Fruit fly (Drosophila melanogaster): Measurements from ENCODE around the gene SNF4Agamma.

SNF4Agamma gene

DNA sequence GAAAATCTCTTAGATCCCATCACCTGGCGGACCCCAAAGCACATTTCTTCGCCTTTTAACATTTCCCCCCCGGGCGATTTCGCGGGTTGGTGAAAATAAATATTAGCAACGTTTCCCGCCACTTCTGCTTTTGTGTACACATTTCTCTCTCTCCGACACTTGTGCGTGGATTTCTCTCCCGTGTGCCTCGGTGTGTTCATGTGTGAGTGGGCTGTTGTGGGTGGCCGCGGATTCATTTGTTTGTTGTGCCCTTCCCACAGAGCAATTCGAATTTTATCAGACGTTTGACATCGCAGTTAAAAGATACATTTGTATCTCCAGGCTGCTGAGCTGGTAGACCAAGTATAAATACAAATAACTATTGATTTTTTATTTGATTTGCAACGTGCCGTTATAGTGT is 83.7 kb downstream of the SNF4Agamma start:
- TF ChIP-seq Sp1 (GFP tag; optimal IDR thresholded peaks at IDR 0.05): no peak
- TF ChIP-seq Rel (GFP tag; optimal IDR thresholded peaks at IDR 0.05): no peak
- peak; percentile 23 for TF ChIP-seq Rel (tag; optimal IDR thresholded peaks at IDR 0.05)
- TF ChIP-seq Dif (GFP tag; optimal IDR thresholded peaks at IDR 0.05; ENCODE audit: partially characterized antibody): no peak
- peak; percentile 9 for TF ChIP-seq rgr (GFP tag; optimal IDR thresholded peaks at IDR 0.05)
- no peak for TF ChIP-seq GATAd (GFP tag; optimal IDR thresholded peaks at IDR 0.05)
- TF ChIP-seq fru (GFP tag; optimal IDR thresholded peaks at IDR 0.05): no peak
- no peak for TF ChIP-seq Abd-B (GFP tag; optimal IDR thresholded peaks at IDR 0.05)
- no peak for TF ChIP-seq jim (GFP tag; optimal IDR thresholded peaks at IDR 0.05)
- TF ChIP-seq dmrt93B (GFP tag; optimal IDR thresholded peaks at IDR 0.05): no peak
- no peak for TF ChIP-seq CG32264 (GFP tag; optimal IDR thresholded peaks at IDR 0.05)
- TF ChIP-seq Mio (GFP tag; optimal IDR thresholded peaks at IDR 0.05): no peak
- no peak for TF ChIP-seq dsf (GFP tag; optimal IDR thresholded peaks at IDR 0.05; ENCODE audit: borderline replicate concordance)
- no peak for TF ChIP-seq Hnf4 (GFP tag; optimal IDR thresholded peaks at IDR 0.05)
- TF ChIP-seq ey (GFP tag; optimal IDR thresholded peaks at IDR 0.05): no peak
- no peak for TF ChIP-seq dl (GFP tag; optimal IDR thresholded peaks at IDR 0.05; ENCODE audit: insufficient read depth in 1 of 2, partially characterized antibody in 2 of 2)
- no peak for TF ChIP-seq Jra (GFP tag; optimal IDR thresholded peaks at IDR 0.05)
- peak; percentile 34 for TF ChIP-seq br (GFP tag; optimal IDR thresholded peaks at IDR 0.05)
- no peak for TF ChIP-seq N (GFP tag; optimal IDR thresholded peaks at IDR 0.05)
- TF ChIP-seq HLH106 (tag; optimal IDR thresholded peaks at IDR 0.05): peak; percentile 43
- no peak for TF ChIP-seq usp (GFP tag; optimal IDR thresholded peaks at IDR 0.05)
- peak; percentile 31 for TF ChIP-seq OdsH (GFP tag; optimal IDR thresholded peaks at IDR 0.05)
- no peak for TF ChIP-seq brk (GFP tag; optimal IDR thresholded peaks at IDR 0.05)
- no peak for TF ChIP-seq sv (GFP tag; optimal IDR thresholded peaks at IDR 0.05)
- no peak for TF ChIP-seq CrebA (GFP tag; optimal IDR thresholded peaks at IDR 0.05; ENCODE audit: borderline replicate concordance)
- TF ChIP-seq Dfd (GFP tag; optimal IDR thresholded peaks at IDR 0.05): no peak
- no peak for TF ChIP-seq lola (GFP tag; optimal IDR thresholded peaks at IDR 0.05)
- TF ChIP-seq psq (GFP tag; optimal IDR thresholded peaks at IDR 0.05): peak; percentile 40
- TF ChIP-seq pan (optimal IDR thresholded peaks at IDR 0.05): no peak
- peak in 1 of 2 experiments; percentile 58 for TF ChIP-seq foxo (GFP tag; optimal IDR thresholded peaks at IDR 0.05)
- TF ChIP-seq Vsx2 (GFP tag; optimal IDR thresholded peaks at IDR 0.05; ENCODE audit: partially characterized antibody): no peak
- TF ChIP-seq woc (GFP tag; optimal IDR thresholded peaks at IDR 0.05): no peak
- no peak for TF ChIP-seq sage (GFP tag; optimal IDR thresholded peaks at IDR 0.05)
- no peak for TF ChIP-seq tai (GFP tag; optimal IDR thresholded peaks at IDR 0.05)
- TF ChIP-seq CG9705 (GFP tag; optimal IDR thresholded peaks at IDR 0.05): no peak
- no peak for TF ChIP-seq Myc (optimal IDR thresholded peaks at IDR 0.05)
- peak; percentile 44 for TF ChIP-seq h (GFP tag; optimal IDR thresholded peaks at IDR 0.05)

DNA sequence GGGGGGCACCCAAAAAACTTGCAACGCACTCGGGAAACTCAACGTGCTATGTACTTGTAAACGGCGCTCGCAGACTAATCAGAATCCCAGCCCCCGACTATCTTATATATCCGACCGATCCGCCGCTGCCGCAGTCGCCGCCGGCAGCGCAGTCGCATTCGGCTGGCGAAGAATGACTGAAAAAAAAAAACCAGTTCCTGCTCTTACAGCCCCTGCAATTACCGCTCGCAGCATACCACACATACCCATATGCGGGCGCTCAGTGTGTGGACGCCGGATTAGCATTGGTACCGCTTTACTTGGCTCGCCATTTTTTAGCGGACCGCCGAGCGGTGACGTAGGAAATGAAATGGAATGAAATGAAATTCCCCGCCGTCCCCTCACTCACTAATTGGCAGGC is 96.6 kb downstream of the SNF4Agamma start, which contains the start of gene e:
e (minus strand) TSS at position 79 of the 400 bp plus-strand sequence.
- no peak for TF ChIP-seq CG9705 (GFP tag; optimal IDR thresholded peaks at IDR 0.05)
- TF ChIP-seq Rel (GFP tag; optimal IDR thresholded peaks at IDR 0.05): no peak
- TF ChIP-seq Rel (tag; optimal IDR thresholded peaks at IDR 0.05): no peak
- TF ChIP-seq GATAd (GFP tag; optimal IDR thresholded peaks at IDR 0.05): no peak
- no peak for TF ChIP-seq Abd-B (GFP tag; optimal IDR thresholded peaks at IDR 0.05)
- TF ChIP-seq brk (GFP tag; optimal IDR thresholded peaks at IDR 0.05): no peak
- no peak for TF ChIP-seq h (GFP tag; optimal IDR thresholded peaks at IDR 0.05)
- TF ChIP-seq usp (GFP tag; optimal IDR thresholded peaks at IDR 0.05): no peak
- TF ChIP-seq dsf (GFP tag; optimal IDR thresholded peaks at IDR 0.05; ENCODE audit: borderline replicate concordance): no peak
- TF ChIP-seq HLH106 (tag; optimal IDR thresholded peaks at IDR 0.05): no peak
- no peak for TF ChIP-seq sage (GFP tag; optimal IDR thresholded peaks at IDR 0.05)
- TF ChIP-seq pan (optimal IDR thresholded peaks at IDR 0.05): no peak
- TF ChIP-seq br (GFP tag; optimal IDR thresholded peaks at IDR 0.05): no peak
- no peak for TF ChIP-seq CG32264 (GFP tag; optimal IDR thresholded peaks at IDR 0.05)
- no peak for TF ChIP-seq woc (GFP tag; optimal IDR thresholded peaks at IDR 0.05)
- no peak for TF ChIP-seq CrebA (GFP tag; optimal IDR thresholded peaks at IDR 0.05; ENCODE audit: borderline replicate concordance)

DNA sequence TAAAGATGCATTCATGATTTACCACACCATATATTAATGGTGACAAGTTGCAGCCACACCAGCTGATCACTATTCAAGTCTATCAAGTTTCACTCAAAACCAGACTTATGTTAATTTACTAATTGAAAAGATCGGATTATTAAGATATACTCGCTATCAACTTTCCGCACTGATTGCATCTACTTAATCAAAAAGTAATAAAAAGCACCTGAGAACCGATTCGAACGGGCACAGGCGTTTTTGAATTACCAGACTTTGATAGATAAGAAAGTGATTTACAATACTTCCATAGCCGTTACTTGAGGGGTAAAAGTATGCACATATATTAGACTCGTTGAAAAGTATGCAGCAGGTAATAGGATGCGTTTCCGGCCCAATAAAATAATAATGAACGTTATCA is 100.8 kb downstream of the SNF4Agamma start:
- no peak for TF ChIP-seq usp (GFP tag; optimal IDR thresholded peaks at IDR 0.05)
- TF ChIP-seq OdsH (GFP tag; optimal IDR thresholded peaks at IDR 0.05): no peak
- TF ChIP-seq Hnf4 (GFP tag; optimal IDR thresholded peaks at IDR 0.05): no peak
- no peak for TF ChIP-seq CG32264 (GFP tag; optimal IDR thresholded peaks at IDR 0.05)
- TF ChIP-seq psq (GFP tag; optimal IDR thresholded peaks at IDR 0.05): no peak
- TF ChIP-seq CG9705 (GFP tag; optimal IDR thresholded peaks at IDR 0.05): no peak
